Fruit fly (Drosophila melanogaster) whole organism, pupa: ENCODE measurements around the gene CG13144.
A peak's percentile ranks its signal among the peaks of the same experiment; 100 is the strongest.

Experiments used
- CG10348 ChIP-seq: fragments of 200-800 bp; sonication (Bioruptor generic); IDR thresholded peaks from 2 replicates; pipeline ENCODE4 v1.3.6; 2022; ENCODE audit warnings: missing biosample characterization, missing genetic modification characterization
- CG12605 ChIP-seq: fragments of 200-800 bp; sonication (Bioruptor generic); IDR thresholded peaks from 2 replicates; pipeline ENCODE4 v1.3.6; 2022; ENCODE audit warnings: missing biosample characterization, missing genetic modification characterization
- CG13204 ChIP-seq: fragments of 200-800 bp; sonication (Bioruptor generic); optimal IDR thresholded peaks from 2 replicates; lab custom pipeline; 2018; ENCODE audit warnings: missing biosample characterization, mild to moderate bottlenecking, missing genetic modification characterization, moderate library complexity
- CG14655 ChIP-seq: fragments of 200-800 bp; sonication (Bioruptor generic); optimal IDR thresholded peaks from 3 replicates; lab custom pipeline; 2017; ENCODE audit warnings: mild to moderate bottlenecking, missing biosample characterization, missing genetic modification reagents, missing genetic modification characterization
- CG17806 ChIP-seq: fragments of 200-800 bp; sonication (Bioruptor generic); optimal IDR thresholded peaks from 2 replicates; lab custom pipeline; 2018; ENCODE audit warnings: missing biosample characterization, mild to moderate bottlenecking, missing genetic modification characterization, moderate library complexity
- CG8159 ChIP-seq: fragments of 200-800 bp; sonication (Bioruptor generic); optimal IDR thresholded peaks from 3 replicates; lab custom pipeline; 2018; ENCODE audit warnings: missing biosample characterization, mild to moderate bottlenecking, missing genetic modification characterization, moderate library complexity
- CG9948 ChIP-seq: fragments of 200-800 bp; sonication (Bioruptor generic); optimal IDR thresholded peaks from 2 replicates; lab custom pipeline; 2018; ENCODE audit warnings: missing biosample characterization, mild to moderate bottlenecking, missing genetic modification characterization, moderate library complexity
- D1 ChIP-seq: fragments of 200-800 bp; sonication (Bioruptor generic); optimal IDR thresholded peaks from 2 replicates; lab custom pipeline; 2018; ENCODE audit warnings: missing biosample characterization, mild to moderate bottlenecking, missing genetic modification characterization, moderate library complexity
- Ets98B ChIP-seq: fragments of 200-800 bp; sonication (Bioruptor generic); IDR thresholded peaks from 2 replicates; pipeline ENCODE4 v1.3.6; 2022; ENCODE audit warnings: missing biosample characterization, missing genetic modification characterization
- Pif1A ChIP-seq: fragments of 200-800 bp; sonication (Bioruptor generic); optimal IDR thresholded peaks from 3 replicates; lab custom pipeline; 2016; ENCODE audit warnings: missing biosample characterization, missing genetic modification characterization
- Pif1B ChIP-seq: fragments of 200-800 bp; sonication (Bioruptor generic); optimal IDR thresholded peaks from 3 replicates; lab custom pipeline; 2016; ENCODE audit warnings: missing biosample characterization, missing genetic modification characterization
- Snoo ChIP-seq: fragments of 200-800 bp; sonication (Bioruptor generic); optimal IDR thresholded peaks from 3 replicates; lab custom pipeline; 2017; ENCODE audit warnings: missing biosample characterization, mild to moderate bottlenecking, missing genetic modification characterization, inconsistent platforms
- gl ChIP-seq: fragments of 200-800 bp; sonication (Bioruptor generic); optimal IDR thresholded peaks from 2 replicates; lab custom pipeline; 2018; ENCODE audit warnings: missing biosample characterization, mild to moderate bottlenecking, missing genetic modification characterization

CG13144 gene

DNA sequence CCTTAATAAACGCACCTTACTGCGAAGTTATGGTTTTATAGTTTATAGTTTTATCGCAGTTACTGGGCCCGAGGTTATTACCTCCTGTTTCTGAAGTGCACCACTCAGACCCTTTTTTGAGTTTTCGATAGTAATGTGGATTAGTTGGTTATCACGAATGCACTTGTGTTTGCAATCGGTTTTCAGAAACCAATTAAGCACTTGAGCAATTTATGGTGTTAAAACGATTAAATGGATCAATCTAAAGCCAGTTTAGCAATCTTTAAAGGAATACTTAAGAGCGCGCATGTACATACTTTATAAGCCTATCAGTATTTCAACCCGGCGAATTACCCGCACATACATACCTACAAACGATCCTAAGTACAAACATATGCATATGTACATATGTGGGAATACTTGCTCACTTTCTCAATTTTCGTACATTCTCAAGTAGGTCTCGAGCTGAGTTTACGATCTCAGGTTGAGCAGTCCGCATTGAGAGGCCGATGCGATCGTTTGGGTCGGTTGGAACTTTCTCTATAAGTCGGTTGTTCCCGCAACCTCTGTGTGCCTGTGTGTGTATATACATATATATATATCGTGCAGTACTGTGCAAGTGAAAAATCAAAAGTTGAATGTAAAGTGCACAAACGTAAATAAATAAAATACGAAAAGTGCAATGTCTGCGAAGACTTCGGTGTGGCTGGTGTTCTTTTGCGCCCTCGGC, 33.9 kb downstream of the CG13144 start, which contains the start of the genes LManI and LManII:
Gene LManI (minus strand): TSS at position 51 of the 709 bp plus-strand sequence.
Gene LManII (plus strand): TSS at position 468 of the 709 bp plus-strand sequence.
- TF ChIP-seq CG12605 (GFP tag; lab: Robert Waterston, UW) = peak; percentile 12; the same call in 1 of the 2 replicates
- TF ChIP-seq Pif1A = no peak
- TF ChIP-seq CG13204 (GFP tag; lab: Kevin White, UChicago) = no peak
- TF ChIP-seq CG8159 = no peak

DNA sequence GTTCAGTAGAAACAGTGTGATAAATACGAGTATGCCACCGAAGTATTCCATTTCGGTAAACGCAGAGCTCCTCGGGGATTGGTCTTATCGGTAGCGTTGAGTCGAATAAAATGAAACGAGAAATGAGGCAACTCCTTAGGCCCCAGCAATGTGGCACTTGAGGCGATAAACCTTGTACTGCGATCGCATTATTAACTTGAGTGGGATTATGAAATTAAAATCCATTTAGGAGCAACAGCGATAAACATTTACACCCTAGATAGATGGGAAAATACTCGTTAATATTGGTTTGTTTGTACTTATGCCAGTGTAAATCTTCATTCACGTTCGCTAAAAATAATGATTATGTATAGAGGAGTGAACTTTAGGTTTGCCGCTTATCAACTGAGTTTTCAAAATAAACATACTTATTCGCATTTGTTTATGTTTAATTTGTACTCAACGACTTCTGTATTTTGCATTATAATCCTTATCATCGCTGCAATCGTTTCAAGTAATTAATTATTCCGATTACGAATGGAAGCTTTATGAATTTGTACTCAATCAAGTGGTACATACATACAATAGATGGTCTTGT, 35.2 kb downstream of the CG13144 start:
- TF ChIP-seq Pif1A (no peak), D1 (tag; lab: Kevin White, UChicago) (no peak), CG8159 (no peak)
- TF ChIP-seq, all 21 proteins: peak for 0

DNA sequence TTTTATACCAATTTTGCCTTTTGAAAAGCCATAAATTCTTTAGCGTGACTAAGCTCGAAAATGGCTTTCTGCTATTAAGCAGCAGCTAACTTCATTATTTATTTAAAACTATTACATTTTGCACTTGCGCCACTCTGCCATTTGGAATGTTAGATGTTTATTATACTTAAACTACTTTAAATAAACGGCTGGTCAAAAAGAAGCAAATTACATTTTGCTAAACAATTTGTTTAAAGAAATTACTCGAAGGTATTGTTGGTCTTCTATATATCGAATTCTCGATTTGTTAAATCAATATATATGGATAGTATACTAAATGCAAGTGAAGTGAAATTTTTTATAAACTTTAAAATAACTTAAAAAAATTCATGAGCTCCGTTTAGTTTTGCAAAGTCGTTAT, 39.0 kb downstream of the CG13144 start, which contains the start of gene ppk10:
Gene ppk10 (minus strand): TSS at position 101 of the 400 bp plus-strand sequence.
- TF ChIP-seq CG14655 (no peak), CG13204 (GFP tag; lab: Kevin White, UChicago) (no peak), Ets98B (GFP tag; lab: Robert Waterston, UW) (no peak), CG10348 (GFP tag; lab: Robert Waterston, UW) (no peak), CG17806 (tag; lab: Kevin White, UChicago) (no peak), gl (tag; lab: Kevin White, UChicago) (no peak), CG9948 (tag; lab: Kevin White, UChicago) (no peak), CG8159 (no peak), D1 (tag; lab: Kevin White, UChicago) (no peak), Pif1A (no peak)

DNA sequence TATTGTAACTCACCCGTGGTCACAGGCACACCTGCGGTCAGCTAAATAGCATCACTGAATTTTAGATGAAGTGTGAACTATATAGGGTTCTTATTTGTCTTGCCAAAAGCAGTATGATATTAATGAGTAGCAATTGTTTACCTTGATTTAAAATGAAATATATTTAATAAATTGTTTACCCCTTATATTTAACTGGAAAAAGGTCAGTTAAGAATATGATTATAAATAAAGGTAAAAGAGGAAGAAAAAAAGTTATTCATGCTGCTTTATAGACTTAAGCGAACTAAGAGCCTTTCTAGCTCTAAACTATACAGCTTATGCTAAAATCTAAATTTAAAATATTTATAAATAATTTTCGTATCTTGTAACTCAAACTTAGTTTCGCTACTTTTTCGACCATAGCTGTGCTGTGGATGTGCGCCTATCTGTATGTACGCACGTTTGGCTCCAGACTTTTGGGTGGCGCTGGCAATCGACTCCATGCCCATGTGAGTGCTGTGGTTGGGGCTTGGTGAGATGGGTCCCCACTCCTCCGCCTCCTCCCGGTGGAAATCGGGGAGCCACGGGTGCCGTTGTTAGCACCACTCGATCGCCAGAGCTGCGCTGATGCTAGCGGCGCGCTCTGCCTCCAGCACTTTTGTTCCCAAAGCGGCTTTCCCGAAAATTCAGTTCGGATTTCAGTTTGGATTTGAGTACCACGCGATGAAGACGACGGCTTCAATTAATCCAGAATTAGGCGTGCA, 49.0 kb downstream of the CG13144 start, which contains the start of gene loh:
Gene loh (plus strand): TSS at position 487 of the 743 bp plus-strand sequence.
- TF ChIP-seq Pif1B (GFP tag; lab: Kevin White, UChicago) (no peak), Snoo (tag; lab: Kevin White, UChicago) (peak; percentile 41)
